Worm (Caenorhabditis elegans) whole organism, L4 larva: ENCODE data around the gene C53B7.3.

Experiments used
- D1046.2 ChIP-seq: fragments of 200-800 bp; sonication (Bioruptor generic); IDR thresholded peaks from 2 replicates; pipeline ENCODE4 v1.3.6; 2022; ENCODE audit warnings: missing genetic modification characterization, missing compliant biosample characterization
- F26F4.8 ChIP-seq: fragments of 200-800 bp; sonication (Bioruptor generic); conservative IDR thresholded peaks from 2 replicates; pipeline ENCODE4 v1.3.6; 2022; ENCODE audit warnings: missing genetic modification characterization, missing compliant biosample characterization
- F44E2.7 ChIP-seq: fragments of 200-800 bp; sonication (Bioruptor generic); IDR thresholded peaks from 2 replicates; pipeline ENCODE4 v2.1.2; 2022; ENCODE audit warnings: missing genetic modification characterization, missing compliant biosample characterization
- T20F7.1 ChIP-seq: fragments of 200-800 bp; sonication (Bioruptor generic); optimal IDR thresholded peaks from 2 replicates; lab custom pipeline; 2018; ENCODE audit warnings: mild to moderate bottlenecking, missing genetic modification characterization, missing compliant biosample characterization
- Y105C5A.15 ChIP-seq: fragments of 200-800 bp; sonication (Bioruptor generic); IDR thresholded peaks from 2 replicates; pipeline ENCODE4 v1.3.6; 2022; ENCODE audit warnings: missing genetic modification characterization, missing compliant biosample characterization
- Y5F2A.4 ChIP-seq: fragments of 200-800 bp; sonication (Bioruptor generic); optimal IDR thresholded peaks from 2 replicates; lab custom pipeline; 2018; ENCODE audit warnings: mild to moderate bottlenecking, missing genetic modification characterization, missing compliant biosample characterization
- ZK546.5 ChIP-seq, 2 experiments: sonication (generic microtip); optimal IDR thresholded peaks; 2 replicates each; lab custom pipeline; 2017; ENCODE audit warnings: missing biosample characterization in 2 of 2, missing genetic modification characterization in 2 of 2
- aha-1 ChIP-seq: fragments of 150-350 bp; peaks from one replicate; lab custom pipeline; 2014; ENCODE audit warnings: missing biosample characterization, missing genetic modification characterization
- attf-4 ChIP-seq: sonication (generic microtip); optimal IDR thresholded peaks from 3 replicates; lab custom pipeline; 2017; ENCODE audit warnings: missing biosample characterization, missing genetic modification characterization
- ceh-82 ChIP-seq: sonication (generic microtip); optimal IDR thresholded peaks from 2 replicates; lab custom pipeline; 2017; ENCODE audit warnings: missing biosample characterization, missing genetic modification characterization
- ces-1 ChIP-seq: fragments of 150-350 bp; sonication (generic microtip); optimal IDR thresholded peaks from 4 replicates; lab custom pipeline; 2014; ENCODE audit warnings: missing biosample characterization, missing genetic modification reagents, missing genetic modification characterization
- daf-16 ChIP-seq, 3 experiments: sonication (generic microtip); optimal IDR thresholded peaks; 2 replicates each; lab custom pipeline; 2016 to 2017; ENCODE audit warnings: missing genetic modification characterization in 3 of 3, missing genetic modification reagents in 3 of 3, mild to moderate bottlenecking in 2 of 3, missing compliant biosample characterization in 2 of 3, missing biosample characterization in 1 of 3, moderate library complexity in 1 of 3
- daf-8 ChIP-seq: fragments of 200-800 bp; sonication (Bioruptor generic); IDR thresholded peaks from 2 replicates; pipeline ENCODE4 v1.3.6; 2022; ENCODE audit warnings: missing genetic modification characterization, missing compliant biosample characterization
- dmd-6 ChIP-seq: fragments of 200-800 bp; sonication (Bioruptor generic); IDR thresholded peaks from 2 replicates; pipeline ENCODE4 v1.3.6; 2022; ENCODE audit warnings: missing genetic modification reagents, missing genetic modification characterization, missing compliant biosample characterization
- dmd-9 ChIP-seq: fragments of 200-800 bp; sonication (Bioruptor generic); IDR thresholded peaks from 2 replicates; pipeline ENCODE4 v1.3.6; 2022; ENCODE audit warnings: missing genetic modification reagents, missing genetic modification characterization, missing compliant biosample characterization
- duxl-1 ChIP-seq: sonication (generic microtip); optimal IDR thresholded peaks from 2 replicates; lab custom pipeline; 2016; ENCODE audit warnings: mild to moderate bottlenecking, missing genetic modification characterization, moderate library complexity, missing compliant biosample characterization; ENCODE audit not compliant: poor library complexity
- dve-1 ChIP-seq: sonication (generic microtip); optimal IDR thresholded peaks from 2 replicates; lab custom pipeline; 2017; ENCODE audit warnings: antibody characterized with exemption, mild to moderate bottlenecking, missing genetic modification characterization, missing compliant biosample characterization; ENCODE audit not compliant: insufficient read depth
- fkh-10 ChIP-seq: fragments of 150-350 bp; optimal IDR thresholded peaks from 2 replicates; lab custom pipeline; 2014; ENCODE audit warnings: missing biosample characterization, missing genetic modification reagents, missing genetic modification characterization
- fos-1 ChIP-seq: fragments of 150-350 bp; optimal IDR thresholded peaks from 2 replicates; lab custom pipeline; 2014; ENCODE audit warnings: missing biosample characterization, missing genetic modification characterization
- hlh-11 ChIP-seq: fragments of 200-800 bp; sonication (Bioruptor generic); optimal IDR thresholded peaks from 2 replicates; lab custom pipeline; 2018; ENCODE audit warnings: mild to moderate bottlenecking, missing genetic modification characterization, missing compliant biosample characterization
- jun-1 ChIP-seq: fragments of 150-350 bp; optimal IDR thresholded peaks from 2 replicates; lab custom pipeline; 2014; ENCODE audit warnings: missing biosample characterization, missing genetic modification reagents, missing genetic modification characterization
- lim-7 ChIP-seq: fragments of 200-800 bp; sonication (Bioruptor generic); IDR thresholded peaks from 2 replicates; pipeline ENCODE4 v1.3.6; 2022; ENCODE audit warnings: missing genetic modification characterization, missing compliant biosample characterization
- lsy-2 ChIP-seq, 2 experiments: fragments of 150-350 bp in 1 of 2; sonication (generic microtip) in 1 of 2; optimal IDR thresholded peaks; 2 replicates each; lab custom pipeline; 2014 to 2017; ENCODE audit warnings: missing biosample characterization in 2 of 2, missing genetic modification characterization in 2 of 2
- madf-5 ChIP-seq, 2 experiments: fragments of 200-800 bp; sonication (Bioruptor generic); IDR thresholded peaks; 2 replicates each; pipeline ENCODE4 v1.3.6; 2022; ENCODE audit warnings: missing compliant biosample characterization in 2 of 2, missing genetic modification characterization in 2 of 2
- madf-9 ChIP-seq: fragments of 200-800 bp; sonication (Bioruptor generic); conservative IDR thresholded peaks from 2 replicates; pipeline ENCODE4 v1.3.6; 2022; ENCODE audit warnings: missing genetic modification reagents, missing genetic modification characterization, missing compliant biosample characterization
- mdl-1 ChIP-seq, 2 experiments: fragments of 150-350 bp in 1 of 2; sonication (generic microtip) in 1 of 2; optimal IDR thresholded peaks; 2 replicates each; lab custom pipeline; 2014 to 2017; ENCODE audit warnings: missing biosample characterization in 2 of 2, missing genetic modification characterization in 2 of 2
- mdt-29 ChIP-seq: fragments of 200-800 bp; sonication (Bioruptor generic); IDR thresholded peaks from 2 replicates; pipeline ENCODE4 v1.3.6; 2022; ENCODE audit warnings: missing genetic modification reagents, missing genetic modification characterization, missing compliant biosample characterization
- mep-1 ChIP-seq: fragments of 150-350 bp; sonication (generic microtip); optimal IDR thresholded peaks from 3 replicates; lab custom pipeline; 2014; ENCODE audit warnings: missing biosample characterization, missing genetic modification characterization
- mes-2 ChIP-seq: sonication (generic microtip); optimal IDR thresholded peaks from 2 replicates; lab custom pipeline; 2016; ENCODE audit warnings: missing genotype, mild to moderate bottlenecking, missing genetic modification characterization, missing compliant biosample characterization; ENCODE audit not compliant: poor library complexity, severe bottlenecking
- nhr-10 ChIP-seq: fragments of 150-350 bp; optimal IDR thresholded peaks from 2 replicates; lab custom pipeline; 2014; ENCODE audit warnings: missing biosample characterization, missing genetic modification characterization
- nhr-102 ChIP-seq: sonication (generic microtip); optimal IDR thresholded peaks from 2 replicates; lab custom pipeline; 2016; ENCODE audit warnings: mild to moderate bottlenecking, missing genetic modification characterization, moderate library complexity, missing compliant biosample characterization
- nhr-11 ChIP-seq: fragments of 150-350 bp; optimal IDR thresholded peaks from 2 replicates; lab custom pipeline; 2014; ENCODE audit warnings: missing biosample characterization, missing genetic modification characterization
- nhr-28 ChIP-seq: fragments of 150-350 bp; optimal IDR thresholded peaks from 2 replicates; lab custom pipeline; 2014; ENCODE audit warnings: missing biosample characterization, missing genetic modification characterization
- php-3 ChIP-seq: fragments of 200-800 bp; sonication (Bioruptor generic); IDR thresholded peaks from 2 replicates; pipeline ENCODE4 v1.3.6; 2022; ENCODE audit warnings: missing genetic modification reagents, missing genetic modification characterization, missing compliant biosample characterization
- pqm-1 ChIP-seq: sonication (generic microtip); optimal IDR thresholded peaks from 2 replicates; lab custom pipeline; 2017; ENCODE audit warnings: missing biosample characterization, missing genetic modification characterization
- snpc-4 ChIP-seq: fragments of 150-350 bp; optimal IDR thresholded peaks from 2 replicates; lab custom pipeline; 2014; ENCODE audit warnings: missing biosample characterization, missing genetic modification characterization
- spr-1 ChIP-seq: sonication (generic microtip); optimal IDR thresholded peaks from 2 replicates; lab custom pipeline; 2016; ENCODE audit warnings: mild to moderate bottlenecking, missing genetic modification characterization, missing compliant biosample characterization
- spr-3 ChIP-seq: fragments of 200-800 bp; sonication (Bioruptor generic); optimal IDR thresholded peaks from 2 replicates; lab custom pipeline; 2018; ENCODE audit warnings: mild to moderate bottlenecking, missing genetic modification characterization, missing compliant biosample characterization
- tag-97 ChIP-seq: fragments of 200-800 bp; sonication (Bioruptor generic); IDR thresholded peaks from 2 replicates; pipeline ENCODE4 v1.3.6; 2022; ENCODE audit warnings: missing genetic modification characterization, missing compliant biosample characterization
- unc-130 ChIP-seq: sonication (generic microtip); optimal IDR thresholded peaks from 2 replicates; lab custom pipeline; 2016; ENCODE audit warnings: missing genetic modification reagents, missing genetic modification characterization, missing compliant biosample characterization
- unc-39 ChIP-seq: sonication (generic microtip); optimal IDR thresholded peaks from 2 replicates; lab custom pipeline; 2017; ENCODE audit warnings: missing biosample characterization, missing genetic modification characterization
- unc-62 ChIP-seq, 3 experiments: fragments of 150-350 bp in 1 of 3; sonication (generic microtip); optimal IDR thresholded peaks in 2 of 3; peaks in 1 of 3; 1 replicate in 1 of 3; 2 replicates in 2 of 3; lab custom pipeline; 2014 to 2017; ENCODE audit warnings: missing biosample characterization in 3 of 3, missing genetic modification characterization in 3 of 3, missing genetic modification reagents in 3 of 3, missing genotype in 1 of 3
- vab-7 ChIP-seq: fragments of 200-800 bp; sonication (Bioruptor generic); IDR thresholded peaks from 2 replicates; pipeline ENCODE4 v1.3.6; 2022; ENCODE audit warnings: missing genetic modification reagents, missing genetic modification characterization, missing compliant biosample characterization
- zag-1 ChIP-seq: fragments of 150-350 bp; optimal IDR thresholded peaks from 2 replicates; lab custom pipeline; 2014; ENCODE audit warnings: missing biosample characterization, missing genetic modification characterization
- zfp-2 ChIP-seq: sonication (generic microtip); optimal IDR thresholded peaks from 2 replicates; lab custom pipeline; 2016; ENCODE audit warnings: mild to moderate bottlenecking, missing genetic modification characterization, missing compliant biosample characterization
- zip-11 ChIP-seq: fragments of 200-800 bp; sonication (Bioruptor generic); IDR thresholded peaks from 2 replicates; pipeline ENCODE4 v1.3.6; 2022; ENCODE audit warnings: missing genetic modification characterization, missing compliant biosample characterization

C53B7.3 gene

ce11 chrX:6818036-6818488 is 26.5 kb upstream of the C53B7.3 start, which contains the start of gene dhs-28 (continued):
- TF ChIP-seq vab-7 (GFP tag; lab: Robert Waterston, UW) (no peak), nhr-10 (peak; percentile 42), attf-4 (tag; lab: Kevin White, UChicago) (no peak), zip-11 (GFP tag; lab: Robert Waterston, UW) (no peak), dmd-6 (peak; percentile 69), ceh-82 (tag; lab: Kevin White, UChicago) (no peak), lsy-2 (tag; optimal IDR thresholded peaks at IDR 0.05; lab: Kevin White, UChicago) (peak in 1 of 2 experiments; percentile 36), Y105C5A.15 (GFP tag; lab: Robert Waterston, UW) (no peak), php-3 (no peak), aha-1 (tag; lab: Kevin White, UChicago) (peak; percentile 87), fkh-10 (GFP tag; lab: Kevin White, UChicago) (no peak), mdl-1 (tag; optimal IDR thresholded peaks at IDR 0.05; lab: Kevin White, UChicago) (peak in 1 of 2 experiments; percentile 60), daf-16 (GFP tag; optimal IDR thresholded peaks at IDR 0.05; lab: Kevin White, UChicago) (no peak), daf-16 (tag; optimal IDR thresholded peaks at IDR 0.05; lab: Kevin White, UChicago) (peak; percentile 96), T20F7.1 (peak; percentile 30), Y5F2A.4 (GFP tag; lab: Kevin White, UChicago) (no peak), lim-7 (GFP tag; lab: Robert Waterston, UW) (no peak), nhr-102 (tag; lab: Kevin White, UChicago) (peak; percentile 6), unc-62 (GFP tag; optimal IDR thresholded peaks at IDR 0.05 in 1 of 2; lab: Kevin White, UChicago) (no peak), unc-62 (tag; optimal IDR thresholded peaks at IDR 0.05; lab: Kevin White, UChicago) (no peak), mep-1 (tag; lab: Kevin White, UChicago) (peak; percentile 47), zag-1 (tag; lab: Kevin White, UChicago) (no peak), fos-1 (tag; lab: Kevin White, UChicago) (no peak), spr-1 (tag; lab: Kevin White, UChicago) (no peak), zfp-2 (tag; lab: Kevin White, UChicago) (no peak), madf-5 (GFP tag; IDR thresholded peaks at IDR 0.05; lab: Robert Waterston, UW) (no peak), pqm-1 (tag; lab: Kevin White, UChicago) (peak; percentile 44), ZK546.5 (tag; optimal IDR thresholded peaks at IDR 0.05; lab: Kevin White, UChicago) (no peak), mes-2 (tag; lab: Kevin White, UChicago) (peak; percentile 58)

ce11 chrX:6819135-6819534 is 25.4 kb upstream of the C53B7.3 start:
- TF ChIP-seq unc-62 (GFP tag; optimal IDR thresholded peaks at IDR 0.05 in 1 of 2; lab: Kevin White, UChicago) (peak in 1 of 2 experiments; percentile 94), unc-62 (tag; optimal IDR thresholded peaks at IDR 0.05; lab: Kevin White, UChicago) (no peak), Y5F2A.4 (GFP tag; lab: Kevin White, UChicago) (no peak), jun-1 (tag; lab: Kevin White, UChicago) (no peak), duxl-1 (tag; lab: Kevin White, UChicago) (no peak), fkh-10 (GFP tag; lab: Kevin White, UChicago) (no peak)

- no peak for TF ChIP-seq F26F4.8 (GFP tag; lab: Robert Waterston, UW)
- TF ChIP-seq dve-1, result peak; percentile 21
- TF ChIP-seq unc-130, result no peak
- TF ChIP-seq zag-1 (tag; lab: Kevin White, UChicago), result no peak
- TF ChIP-seq daf-8 (GFP tag; lab: Robert Waterston, UW), result no peak
- TF ChIP-seq T20F7.1, result no peak
- TF ChIP-seq D1046.2, result no peak
- no peak for TF ChIP-seq unc-39
- no peak for TF ChIP-seq spr-3 (GFP tag; lab: Kevin White, UChicago)
- no peak for TF ChIP-seq dmd-9 (GFP tag; lab: Robert Waterston, UW)
- no peak for TF ChIP-seq fkh-10 (GFP tag; lab: Kevin White, UChicago)
- TF ChIP-seq duxl-1 (tag; lab: Kevin White, UChicago), result no peak
- TF ChIP-seq dmd-6, result peak; percentile 38; the same call in 1 of the 2 replicates
- TF ChIP-seq nhr-28, result peak; percentile 61
- TF ChIP-seq tag-97, result no peak
- no peak for TF ChIP-seq nhr-11 (tag; lab: Kevin White, UChicago)
- no peak for TF ChIP-seq ces-1 (GFP tag; lab: Kevin White, UChicago)
- TF ChIP-seq F44E2.7 (GFP tag; lab: Robert Waterston, UW), result no peak
- TF ChIP-seq madf-9 (GFP tag; lab: Robert Waterston, UW), result no peak
- TF ChIP-seq hlh-11 (tag; lab: Kevin White, UChicago), result peak; percentile 28
- TF ChIP-seq daf-16 (GFP tag; optimal IDR thresholded peaks at IDR 0.05; lab: Kevin White, UChicago), result no peak
- TF ChIP-seq daf-16 (tag; optimal IDR thresholded peaks at IDR 0.05; lab: Kevin White, UChicago), result peak; percentile 95
- TF ChIP-seq snpc-4, result no peak
- TF ChIP-seq mdt-29 (GFP tag; lab: Robert Waterston, UW), result no peak
- no peak for TF ChIP-seq nhr-10
Observed at ce11 chrX:6819633-6820032, 24.9 kb upstream of the C53B7.3 start.
